Fruit fly (Drosophila melanogaster) whole organism, embryonic: ENCODE data around the gene CG31174.
A peak's percentile ranks its signal among the peaks of the same experiment; 100 is the strongest.

Experiments
- Adf1 ChIP-seq: fragments of 200-800 bp; sonication (Bioruptor generic); IDR thresholded peaks from 2 replicates; pipeline ENCODE4 v1.3.6; 2022; ENCODE audit warnings: missing biosample characterization, missing genetic modification characterization
- B-H2 ChIP-seq: fragments of 200-800 bp; sonication (Bioruptor generic); optimal IDR thresholded peaks from 2 replicates; lab custom pipeline; 2018; ENCODE audit warnings: missing biosample characterization, mild to moderate bottlenecking, missing genetic modification characterization
- Blimp-1 ChIP-seq: fragments of 200-800 bp; sonication (Bioruptor generic); optimal IDR thresholded peaks from 3 replicates; lab custom pipeline; 2018; ENCODE audit warnings: missing biosample characterization, missing genetic modification characterization, mild to moderate bottlenecking, moderate library complexity, missing genetic modification reagents
- C15 ChIP-seq: fragments of 200-800 bp; sonication (Bioruptor generic); IDR thresholded peaks from 3 replicates; pipeline ENCODE4 v1.3.6; 2022; ENCODE audit warnings: missing biosample characterization, missing genetic modification characterization
- CG10979 ChIP-seq: fragments of 200-800 bp; sonication (Bioruptor generic); optimal IDR thresholded peaks from 2 replicates; lab custom pipeline; 2018; ENCODE audit warnings: missing biosample characterization, mild to moderate bottlenecking, missing genetic modification characterization, moderate library complexity
- CG11504 ChIP-seq: fragments of 200-800 bp; sonication (Bioruptor generic); optimal IDR thresholded peaks from 3 replicates; lab custom pipeline; 2019; ENCODE audit warnings: missing biosample characterization, mild to moderate bottlenecking, missing genetic modification characterization, moderate library complexity
- CG11695 ChIP-seq: fragments of 200-800 bp; sonication (Bioruptor generic); IDR thresholded peaks from 3 replicates; pipeline ENCODE4 v1.3.6; 2022; ENCODE audit warnings: missing biosample characterization, missing genetic modification characterization
- CG13775 ChIP-seq: fragments of 200-800 bp; sonication (Bioruptor generic); optimal IDR thresholded peaks from 3 replicates; lab custom pipeline; 2017; ENCODE audit warnings: missing biosample characterization, mild to moderate bottlenecking, missing genetic modification characterization
- CG14710 ChIP-seq: fragments of 200-800 bp; sonication (Bioruptor generic); optimal IDR thresholded peaks from 3 replicates; lab custom pipeline; 2019; ENCODE audit warnings: missing biosample characterization, mild to moderate bottlenecking, missing genetic modification characterization, moderate library complexity
- CG15269 ChIP-seq: fragments of 200-800 bp; sonication (Bioruptor generic); optimal IDR thresholded peaks from 2 replicates; lab custom pipeline; 2018; ENCODE audit warnings: missing biosample characterization, mild to moderate bottlenecking, missing genetic modification characterization, moderate library complexity
- CG15696 ChIP-seq: fragments of 200-800 bp; sonication (Bioruptor generic); optimal IDR thresholded peaks from 2 replicates; lab custom pipeline; 2019; ENCODE audit warnings: missing biosample characterization, mild to moderate bottlenecking, missing genetic modification characterization, moderate library complexity
- CG1603 ChIP-seq: fragments of 200-800 bp; sonication (Bioruptor generic); optimal IDR thresholded peaks from 2 replicates; lab custom pipeline; 2019; ENCODE audit warnings: missing biosample characterization, mild to moderate bottlenecking, missing genetic modification characterization, moderate library complexity
- CG17328 ChIP-seq: fragments of 200-800 bp; sonication (Bioruptor generic); IDR thresholded peaks from 2 replicates; pipeline ENCODE4 v1.3.6; 2022; ENCODE audit warnings: missing biosample characterization, missing genetic modification characterization
- CG17802 ChIP-seq: fragments of 200-800 bp; sonication (Bioruptor generic); optimal IDR thresholded peaks from 2 replicates; lab custom pipeline; 2018; ENCODE audit warnings: missing biosample characterization, mild to moderate bottlenecking, missing genetic modification characterization, moderate library complexity
- CG17912 ChIP-seq: fragments of 200-800 bp; sonication (Bioruptor generic); optimal IDR thresholded peaks from 2 replicates; lab custom pipeline; 2018; ENCODE audit warnings: missing biosample characterization, mild to moderate bottlenecking, missing genetic modification characterization
- CG18476 ChIP-seq: fragments of 200-800 bp; sonication (Bioruptor generic); optimal IDR thresholded peaks from 2 replicates; lab custom pipeline; 2016; ENCODE audit warnings: missing biosample characterization, mild to moderate bottlenecking, missing genetic modification characterization
- CG2129 ChIP-seq: fragments of 200-800 bp; sonication (Bioruptor generic); IDR thresholded peaks from 2 replicates; pipeline ENCODE4 v1.3.6; 2022; ENCODE audit warnings: missing biosample characterization, missing genetic modification characterization; ENCODE audit not compliant: partially characterized antibody
- CG2202 ChIP-seq: fragments of 200-800 bp; sonication (Bioruptor generic); optimal IDR thresholded peaks from 2 replicates; lab custom pipeline; 2018; ENCODE audit warnings: missing biosample characterization, mild to moderate bottlenecking, missing genetic modification characterization
- CG2712 ChIP-seq: fragments of 200-800 bp; optimal IDR thresholded peaks from 3 replicates; lab custom pipeline; 2019; ENCODE audit warnings: missing biosample characterization, mild to moderate bottlenecking, missing genetic modification characterization, moderate library complexity
- CG31365 ChIP-seq: fragments of 200-800 bp; sonication (Bioruptor generic); optimal IDR thresholded peaks from 2 replicates; lab custom pipeline; 2018; ENCODE audit warnings: missing biosample characterization, mild to moderate bottlenecking, missing genetic modification characterization
- CG4328 ChIP-seq: fragments of 200-800 bp; sonication (Bioruptor generic); optimal IDR thresholded peaks from 3 replicates; lab custom pipeline; 2017; ENCODE audit warnings: missing biosample characterization, missing genetic modification reagents, missing genetic modification characterization
- CG4617 ChIP-seq: fragments of 200-800 bp; sonication (Bioruptor generic); optimal IDR thresholded peaks from 3 replicates; lab custom pipeline; 2016; ENCODE audit warnings: missing biosample characterization, missing genetic modification characterization, borderline replicate concordance
- CG4730 ChIP-seq: fragments of 200-800 bp; sonication (Bioruptor generic); IDR thresholded peaks from 2 replicates; pipeline ENCODE4 v1.3.6; 2022; ENCODE audit warnings: missing biosample characterization, missing genetic modification characterization
- CG6813 ChIP-seq: fragments of 200-800 bp; sonication (Bioruptor generic); optimal IDR thresholded peaks from 2 replicates; lab custom pipeline; 2017; ENCODE audit warnings: missing biosample characterization, missing genetic modification characterization, mild to moderate bottlenecking, moderate library complexity, missing genetic modification reagents
- CG7786 ChIP-seq: fragments of 200-800 bp; sonication (Bioruptor generic); optimal IDR thresholded peaks from 2 replicates; lab custom pipeline; 2016; ENCODE audit warnings: missing biosample characterization, missing genetic modification characterization
- CG7987 ChIP-seq: fragments of 200-800 bp; sonication (Bioruptor generic); optimal IDR thresholded peaks from 2 replicates; lab custom pipeline; 2018; ENCODE audit warnings: missing biosample characterization, mild to moderate bottlenecking, missing genetic modification characterization, moderate library complexity
- CG8359 ChIP-seq: fragments of 200-800 bp; sonication (Bioruptor generic); optimal IDR thresholded peaks from 2 replicates; lab custom pipeline; 2017; ENCODE audit warnings: missing biosample characterization, mild to moderate bottlenecking, missing genetic modification characterization, borderline replicate concordance
- D19A ChIP-seq: fragments of 200-800 bp; optimal IDR thresholded peaks from 3 replicates; lab custom pipeline; 2019; ENCODE audit warnings: missing biosample characterization, mild to moderate bottlenecking, missing genetic modification characterization, moderate library complexity
- Ets97D ChIP-seq: fragments of 200-800 bp; sonication (Bioruptor generic); optimal IDR thresholded peaks from 3 replicates; lab custom pipeline; 2016; ENCODE audit warnings: missing biosample characterization, missing genetic modification characterization
- GATAe ChIP-seq: fragments of 200-800 bp; sonication (Bioruptor generic); conservative IDR thresholded peaks from 2 replicates; pipeline ENCODE4 v1.3.6; 2022; ENCODE audit warnings: missing biosample characterization, missing genetic modification characterization
- Kr ChIP-seq: fragments of 200-800 bp; sonication (Bioruptor generic); optimal IDR thresholded peaks from 2 replicates; lab custom pipeline; 2017; ENCODE audit warnings: missing biosample characterization, mild to moderate bottlenecking, missing genetic modification characterization
- MTF-1 ChIP-seq: fragments of 200-800 bp; sonication (Bioruptor generic); optimal IDR thresholded peaks from 2 replicates; lab custom pipeline; 2018; ENCODE audit warnings: missing biosample characterization, mild to moderate bottlenecking, missing genetic modification characterization, borderline replicate concordance
- Nf-YA ChIP-seq: fragments of 200-800 bp; sonication (Bioruptor generic); IDR thresholded peaks from 2 replicates; pipeline ENCODE4 v1.3.6; 2022; ENCODE audit warnings: missing biosample characterization, missing genetic modification characterization
- Rx ChIP-seq: fragments of 200-800 bp; sonication (Bioruptor generic); IDR thresholded peaks from 2 replicates; pipeline ENCODE4 v1.3.6; 2022; ENCODE audit warnings: missing biosample characterization, missing genetic modification characterization
- Sox102F ChIP-seq: fragments of 200-800 bp; sonication (Bioruptor generic); optimal IDR thresholded peaks from 2 replicates; lab custom pipeline; 2018; ENCODE audit warnings: missing biosample characterization, mild to moderate bottlenecking, missing genetic modification characterization, moderate library complexity
- Spps ChIP-seq: fragments of 200-800 bp; sonication (Bioruptor generic); optimal IDR thresholded peaks from 2 replicates; lab custom pipeline; 2018; ENCODE audit warnings: missing biosample characterization, mild to moderate bottlenecking, missing genetic modification characterization
- ac ChIP-seq: fragments of 200-800 bp; sonication (Bioruptor generic); optimal IDR thresholded peaks from 3 replicates; lab custom pipeline; 2017; ENCODE audit warnings: missing biosample characterization, mild to moderate bottlenecking, missing genetic modification characterization
- danr ChIP-seq: fragments of 200-800 bp; sonication (Bioruptor generic); IDR thresholded peaks from 2 replicates; pipeline ENCODE4 v1.3.6; 2022; ENCODE audit warnings: missing biosample characterization, missing genetic modification characterization
- dpn ChIP-seq, 2 experiments: fragments of 200-800 bp; sonication (Bioruptor generic); optimal IDR thresholded peaks; 3 replicates each; lab custom pipeline; 2016; ENCODE audit warnings: missing biosample characterization in 2 of 2, missing genetic modification characterization in 2 of 2
- ind ChIP-seq: fragments of 200-800 bp; sonication (Bioruptor generic); optimal IDR thresholded peaks from 3 replicates; lab custom pipeline; 2016; ENCODE audit warnings: missing biosample characterization, missing genetic modification characterization
- nerfin-1 ChIP-seq: fragments of 200-800 bp; sonication (Bioruptor generic); optimal IDR thresholded peaks from 3 replicates; lab custom pipeline; 2019; ENCODE audit warnings: missing biosample characterization, mild to moderate bottlenecking, missing genetic modification characterization, moderate library complexity
- odd ChIP-seq: fragments of 200-800 bp; sonication (Bioruptor generic); optimal IDR thresholded peaks from 2 replicates; lab custom pipeline; 2017; ENCODE audit warnings: missing biosample characterization, mild to moderate bottlenecking, missing genetic modification characterization
- pho ChIP-seq: fragments of 200-800 bp; sonication (Bioruptor generic); optimal IDR thresholded peaks from 2 replicates; lab custom pipeline; 2016; ENCODE audit warnings: missing biosample characterization, missing genetic modification characterization
- ro ChIP-seq: fragments of 200-800 bp; sonication (Bioruptor generic); IDR thresholded peaks from 2 replicates; pipeline ENCODE4 v1.3.6; 2022; ENCODE audit warnings: missing biosample characterization, missing genetic modification characterization
- row ChIP-seq: fragments of 200-800 bp; sonication (Bioruptor generic); IDR thresholded peaks from 3 replicates; pipeline ENCODE4 v1.3.6; 2022; ENCODE audit warnings: missing biosample characterization, missing genetic modification characterization
- run ChIP-seq: fragments of 200-800 bp; sonication (Bioruptor generic); optimal IDR thresholded peaks from 3 replicates; lab custom pipeline; 2018; ENCODE audit warnings: missing biosample characterization, mild to moderate bottlenecking, missing genetic modification characterization
- sc ChIP-seq, 3 experiments: fragments of >200 bp in 2 of 3; fragments of 200-800 bp in 1 of 3; sonication (Bioruptor generic) in 1 of 3; optimal IDR thresholded peaks; 2 replicates in 2 of 3; 3 replicates in 1 of 3; lab custom pipeline; 2017; ENCODE audit warnings: mild to moderate bottlenecking in 1 of 3, missing biosample characterization in 1 of 3, missing genetic modification characterization in 1 of 3, missing genetic modification reagents in 1 of 3
- sens ChIP-seq: fragments of 200-800 bp; sonication (Bioruptor generic); peaks from one replicate; lab custom pipeline; 2016; ENCODE audit warnings: missing biosample characterization, missing genetic modification characterization
- sqz ChIP-seq: fragments of 200-800 bp; sonication (Bioruptor generic); optimal IDR thresholded peaks from 3 replicates; lab custom pipeline; 2018; ENCODE audit warnings: missing biosample characterization, mild to moderate bottlenecking, missing genetic modification characterization
- unc-4 ChIP-seq: fragments of 200-800 bp; sonication (Bioruptor generic); IDR thresholded peaks from 2 replicates; pipeline ENCODE4 v1.3.6; 2022; ENCODE audit warnings: missing biosample characterization, missing genetic modification characterization; ENCODE audit not compliant: partially characterized antibody

CG31174 gene

dm6 chr3R:21825140-21825539, 44.2 kb downstream of the CG31174 start (continued):
- TF ChIP-seq ind (GFP tag; lab: Kevin White, UChicago) (no peak), GATAe (no peak), CG15269 (tag; lab: Kevin White, UChicago) (no peak), CG2712 (tag; lab: Kevin White, UChicago) (peak; percentile 0), row (no peak), CG17912 (no peak), ro (no peak), odd (GFP tag; lab: Kevin White, UChicago) (no peak), ac (GFP tag; lab: Kevin White, UChicago) (peak; percentile 25), D19A (tag; lab: Kevin White, UChicago) (peak; percentile 18), Nf-YA (no peak), CG11504 (tag; lab: Kevin White, UChicago) (peak; percentile 18), CG2129 (no peak), Ets97D (GFP tag; lab: Kevin White, UChicago) (no peak), CG31365 (tag; lab: Kevin White, UChicago) (no peak), danr (no peak), CG6813 (GFP tag; lab: Kevin White, UChicago) (peak; percentile 44), CG15696 (tag; lab: Kevin White, UChicago) (peak; percentile 93), sc (optimal IDR thresholded peaks at IDR 0.05; lab: Kevin White, UChicago) (no peak), sc (GFP tag; optimal IDR thresholded peaks at IDR 0.05; lab: Kevin White, UChicago) (no peak), Blimp-1 (GFP tag; lab: Kevin White, UChicago) (peak; percentile 29), C15 (GFP tag; lab: Robert Waterston, UW) (no peak), CG13775 (GFP tag; lab: Kevin White, UChicago) (no peak), MTF-1 (GFP tag; lab: Kevin White, UChicago) (peak; percentile 81), Rx (GFP tag; lab: Robert Waterston, UW) (no peak), CG17328 (GFP tag; lab: Robert Waterston, UW) (no peak), Spps (tag; lab: Kevin White, UChicago) (peak; percentile 47), run (no peak), sens (GFP tag; lab: Kevin White, UChicago) (peak; percentile 79), CG4617 (GFP tag; lab: Kevin White, UChicago) (no peak), Adf1 (no peak), CG14710 (tag; lab: Kevin White, UChicago) (peak; percentile 79), CG10979 (peak; percentile 55), sqz (GFP tag; lab: Kevin White, UChicago) (peak; percentile 30), B-H2 (GFP tag; lab: Kevin White, UChicago) (no peak), CG4328 (GFP tag; lab: Kevin White, UChicago) (no peak), CG7987 (peak; percentile 2), pho (GFP tag; lab: Kevin White, UChicago) (no peak), CG2202 (tag; lab: Kevin White, UChicago) (no peak), CG8359 (peak; percentile 67), CG4730 (GFP tag; lab: Robert Waterston, UW) (no peak), unc-4 (GFP tag; lab: Robert Waterston, UW) (no peak), CG11695 (0 out of 3 replicates have a peak, but pooled peaks have one; percentile 16), CG1603 (tag; lab: Kevin White, UChicago) (peak; percentile 2), nerfin-1 (tag; lab: Kevin White, UChicago) (peak; percentile 7), Kr (peak; percentile 78), CG17802 (tag; lab: Kevin White, UChicago) (no peak), Sox102F (no peak), dpn (GFP tag; optimal IDR thresholded peaks at IDR 0.05; lab: Kevin White, UChicago) (no peak), CG18476 (GFP tag; lab: Kevin White, UChicago) (no peak), CG7786 (GFP tag; lab: Kevin White, UChicago) (no peak)
